Worm (Caenorhabditis elegans) whole organism, L3 larva: ENCODE results near the gene pcp-1.

Source experiments
- elt-1 ChIP-seq: fragments of 150-350 bp; optimal IDR thresholded peaks from 2 replicates; lab custom pipeline; 2014; ENCODE audit warnings: missing biosample characterization, missing genetic modification characterization
- fkh-10 ChIP-seq: sonication (generic microtip); optimal IDR thresholded peaks from 2 replicates; lab custom pipeline; 2017; ENCODE audit warnings: missing biosample characterization, missing genetic modification reagents, missing genetic modification characterization
- snpc-4 ChIP-seq: fragments of 150-350 bp; optimal IDR thresholded peaks from 2 replicates; lab custom pipeline; 2014; ENCODE audit warnings: missing biosample characterization, missing genetic modification characterization
- ztf-11 ChIP-seq: fragments of 150-350 bp; optimal IDR thresholded peaks from 2 replicates; lab custom pipeline; 2014; ENCODE audit warnings: missing biosample characterization, missing genetic modification characterization

DNA sequence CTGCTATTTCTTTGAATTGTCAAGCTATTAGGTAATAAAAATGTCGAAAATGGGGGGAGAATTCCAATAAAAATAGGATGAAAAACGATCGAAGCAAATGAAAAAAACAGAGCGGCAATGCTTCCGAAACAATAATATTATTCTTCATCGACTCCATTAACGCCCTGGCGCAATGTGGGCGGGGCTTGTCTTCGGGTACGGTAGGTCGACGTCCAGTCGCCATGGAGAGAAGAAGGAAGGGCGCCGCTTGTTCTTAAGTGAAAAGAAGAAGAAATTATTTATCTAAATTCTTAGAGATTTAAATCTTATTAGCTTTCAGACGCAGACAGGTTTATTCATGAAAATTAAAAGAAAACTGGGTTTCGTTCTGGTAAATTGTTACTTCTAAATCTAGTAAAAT, 33.5 kb downstream of the pcp-1 start:
- TF ChIP-seq elt-1 (no peak), snpc-4 (tag; lab: Kevin White, UChicago) (no peak), ztf-11 (no peak), fkh-10 (GFP tag; lab: Kevin White, UChicago) (no peak)
